Worm (Caenorhabditis elegans) whole organism, midembryonic: Measurements from ENCODE around the gene F29B9.8.

Experiments used
- T22C8.4 ChIP-seq: fragments of 200-800 bp; sonication (Bioruptor generic); IDR thresholded peaks from 2 replicates; pipeline ENCODE4 v1.3.6; 2022; ENCODE audit warnings: missing genetic modification characterization, missing compliant biosample characterization
- cog-1 ChIP-seq: sonication (generic microtip); optimal IDR thresholded peaks from 2 replicates; lab custom pipeline; 2016; ENCODE audit warnings: missing genetic modification characterization, missing compliant biosample characterization
- flt-1 ChIP-seq: fragments of 200-800 bp; sonication (Bioruptor generic); IDR thresholded peaks from 2 replicates; pipeline ENCODE4 v1.3.6; 2022; ENCODE audit warnings: missing genetic modification characterization, missing compliant biosample characterization
- klf-2 ChIP-seq: fragments of 200-800 bp; sonication (Bioruptor generic); conservative IDR thresholded peaks from 2 replicates; pipeline ENCODE4 v1.3.6; 2022; ENCODE audit warnings: missing genetic modification reagents, missing genetic modification characterization, missing compliant biosample characterization
- med-1 ChIP-seq: sonication (generic microtip); optimal IDR thresholded peaks from 2 replicates; lab custom pipeline; 2017; ENCODE audit warnings: missing genetic modification characterization, mild to moderate bottlenecking, missing compliant biosample characterization, antibody characterized with exemption, missing genetic modification reagents; ENCODE audit not compliant: insufficient read depth
- ref-1 ChIP-seq: fragments of 200-800 bp; sonication (Bioruptor generic); conservative IDR thresholded peaks from 2 replicates; pipeline ENCODE4 v1.3.6; 2022; ENCODE audit warnings: missing genetic modification reagents, missing genetic modification characterization, missing compliant biosample characterization
- tab-1 ChIP-seq: fragments of 200-800 bp; sonication (Bioruptor generic); IDR thresholded peaks from 2 replicates; pipeline ENCODE4 v1.3.6; 2022; ENCODE audit warnings: missing genetic modification characterization, missing compliant biosample characterization
- ztf-23 ChIP-seq: fragments of 200-800 bp; sonication (Bioruptor generic); IDR thresholded peaks from 2 replicates; pipeline ENCODE4 v1.3.6; 2022; ENCODE audit warnings: missing genetic modification reagents, missing genetic modification characterization, missing compliant biosample characterization
- ztf-29 ChIP-seq: fragments of 200-800 bp; sonication (Bioruptor generic); IDR thresholded peaks from 2 replicates; pipeline ENCODE4 v1.3.6; 2022; ENCODE audit warnings: missing genetic modification reagents, missing genetic modification characterization, missing compliant biosample characterization

DNA sequence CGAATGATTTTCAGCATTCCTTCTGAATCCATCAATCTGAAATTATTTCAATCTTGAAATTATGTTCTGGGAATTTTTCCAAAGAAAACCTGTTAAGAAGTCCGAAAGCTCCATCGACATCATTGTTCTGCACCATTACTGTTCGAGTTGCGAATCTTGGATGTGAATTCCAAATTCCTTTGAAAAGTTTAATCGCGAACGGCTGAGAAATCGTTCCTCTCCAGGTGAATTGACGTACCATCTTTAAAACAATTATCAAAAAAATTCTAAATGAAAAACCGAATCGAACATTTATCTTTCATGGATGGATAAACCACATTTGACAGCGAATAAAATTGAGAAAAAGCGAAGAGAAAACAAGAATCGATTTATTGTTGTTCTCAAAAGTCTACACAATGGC, 11.8 kb downstream of the F29B9.8 start, which contains the start of gene mrps-21:
- TF ChIP-seq klf-2 (GFP tag; lab: Robert Waterston, UW) (no peak), med-1 (GFP tag; lab: Kevin White, UChicago) (no peak), ztf-29 (GFP tag; lab: Robert Waterston, UW) (no peak), tab-1 (no peak), T22C8.4 (GFP tag; lab: Robert Waterston, UW) (no peak), flt-1 (GFP tag; lab: Robert Waterston, UW) (no peak), ztf-23 (GFP tag; lab: Robert Waterston, UW) (no peak), cog-1 (tag; lab: Kevin White, UChicago) (no peak), ref-1 (GFP tag; lab: Robert Waterston, UW) (no peak)
